Worm (Caenorhabditis elegans) whole organism, L2 larva: ENCODE results near the gene Y55F3BR.11.

Source experiments
- C34F6.9 ChIP-seq: fragments of 150-350 bp; optimal IDR thresholded peaks from 2 replicates; lab custom pipeline; 2014; ENCODE audit warnings: missing biosample characterization, missing genetic modification characterization
- F13H6.1 ChIP-seq: sonication (generic microtip); optimal IDR thresholded peaks from 2 replicates; lab custom pipeline; 2016; ENCODE audit warnings: missing genetic modification characterization, missing compliant biosample characterization
- R02D3.7 ChIP-seq: fragments of 150-350 bp; optimal IDR thresholded peaks from 2 replicates; lab custom pipeline; 2014; ENCODE audit warnings: missing biosample characterization, missing genetic modification characterization
- Y55F3AM.14 ChIP-seq: fragments of 200-800 bp; sonication (Bioruptor generic); optimal IDR thresholded peaks from 2 replicates; lab custom pipeline; 2018; ENCODE audit warnings: mild to moderate bottlenecking, missing genetic modification characterization, missing compliant biosample characterization
- ZK546.5 ChIP-seq: sonication (generic microtip); optimal IDR thresholded peaks from 2 replicates; lab custom pipeline; 2017; ENCODE audit warnings: missing biosample characterization, missing genetic modification characterization
- alr-1 ChIP-seq: fragments of 150-350 bp; optimal IDR thresholded peaks from 2 replicates; lab custom pipeline; 2014; ENCODE audit warnings: missing biosample characterization, missing genetic modification characterization
- aly-2 ChIP-seq: fragments of 150-350 bp; optimal IDR thresholded peaks from 2 replicates; lab custom pipeline; 2014; ENCODE audit warnings: missing biosample characterization, missing genetic modification characterization
- ama-1 ChIP-seq: fragments of 150-350 bp; optimal IDR thresholded peaks from 2 replicates; lab custom pipeline; 2018; ENCODE audit warnings: inconsistent platforms
- blmp-1 ChIP-seq: sonication (generic microtip); optimal IDR thresholded peaks from 2 replicates; lab custom pipeline; 2017; ENCODE audit warnings: missing genetic modification characterization, mild to moderate bottlenecking, missing compliant biosample characterization, antibody characterized with exemption, moderate library complexity; ENCODE audit not compliant: insufficient read depth
- ceh-16 ChIP-seq: fragments of 150-350 bp; optimal IDR thresholded peaks from 2 replicates; lab custom pipeline; 2014; ENCODE audit warnings: missing biosample characterization, missing genetic modification characterization
- ceh-82 ChIP-seq: fragments of 150-350 bp; optimal IDR thresholded peaks from 2 replicates; lab custom pipeline; 2014; ENCODE audit warnings: missing biosample characterization, missing genetic modification characterization
- crh-2 ChIP-seq: sonication (generic microtip); optimal IDR thresholded peaks from 2 replicates; lab custom pipeline; 2017; ENCODE audit warnings: missing biosample characterization, missing genetic modification characterization
- dmd-4 ChIP-seq: sonication (generic microtip); optimal IDR thresholded peaks from 2 replicates; lab custom pipeline; 2017; ENCODE audit warnings: missing biosample characterization, missing genetic modification characterization
- elt-1 ChIP-seq: fragments of 150-350 bp; optimal IDR thresholded peaks from 2 replicates; lab custom pipeline; 2014; ENCODE audit warnings: missing biosample characterization, missing genetic modification characterization
- elt-3 ChIP-seq: sonication (generic microtip); optimal IDR thresholded peaks from 2 replicates; lab custom pipeline; 2017; ENCODE audit warnings: missing biosample characterization, missing genetic modification characterization
- fos-1 ChIP-seq: fragments of 150-350 bp; optimal IDR thresholded peaks from 2 replicates; lab custom pipeline; 2014; ENCODE audit warnings: missing biosample characterization, missing genetic modification characterization
- lin-13 ChIP-seq: fragments of 150-350 bp; optimal IDR thresholded peaks from 2 replicates; lab custom pipeline; 2014; ENCODE audit warnings: missing biosample characterization, missing genetic modification reagents, missing genetic modification characterization
- lin-39 ChIP-seq: fragments of 150-350 bp; optimal IDR thresholded peaks from 2 replicates; lab custom pipeline; 2014; ENCODE audit warnings: missing biosample characterization, missing genetic modification reagents, missing genetic modification characterization
- lsy-2 ChIP-seq, 2 experiments: fragments of 150-350 bp in 1 of 2; sonication (generic microtip) in 1 of 2; optimal IDR thresholded peaks; 2 replicates each; lab custom pipeline; 2014 to 2017; ENCODE audit warnings: missing biosample characterization in 2 of 2, missing genetic modification characterization in 2 of 2
- mab-5 ChIP-seq: fragments of 150-350 bp; optimal IDR thresholded peaks from 2 replicates; lab custom pipeline; 2014; ENCODE audit warnings: missing biosample characterization, missing genetic modification characterization
- mbf-1 ChIP-seq: sonication (generic microtip); optimal IDR thresholded peaks from 2 replicates; lab custom pipeline; 2017; ENCODE audit warnings: missing biosample characterization, missing genetic modification characterization
- mdl-1 ChIP-seq, 2 experiments: fragments of 150-350 bp in 1 of 2; sonication (generic microtip) in 1 of 2; optimal IDR thresholded peaks; 2 replicates each; lab custom pipeline; 2017; ENCODE audit warnings: missing biosample characterization in 2 of 2, missing genetic modification characterization in 2 of 2
- nhr-10 ChIP-seq: sonication (generic microtip); optimal IDR thresholded peaks from 2 replicates; lab custom pipeline; 2017; ENCODE audit warnings: missing biosample characterization, missing genetic modification characterization
- nhr-11 ChIP-seq: fragments of 150-350 bp; optimal IDR thresholded peaks from 2 replicates; lab custom pipeline; 2014; ENCODE audit warnings: missing biosample characterization, missing genetic modification characterization
- nhr-12 ChIP-seq: fragments of 150-350 bp; optimal IDR thresholded peaks from 2 replicates; lab custom pipeline; 2014; ENCODE audit warnings: missing biosample characterization, missing genetic modification characterization
- nhr-129 ChIP-seq: fragments of 150-350 bp; optimal IDR thresholded peaks from 2 replicates; lab custom pipeline; 2014; ENCODE audit warnings: missing biosample characterization, missing genetic modification characterization
- nhr-23 ChIP-seq: fragments of 150-350 bp; optimal IDR thresholded peaks from 2 replicates; lab custom pipeline; 2014; ENCODE audit warnings: missing biosample characterization, missing genetic modification reagents, missing genetic modification characterization
- nhr-237 ChIP-seq: fragments of 150-350 bp; optimal IDR thresholded peaks from 2 replicates; lab custom pipeline; 2014; ENCODE audit warnings: missing biosample characterization, missing genetic modification characterization
- nhr-25 ChIP-seq: fragments of 150-350 bp; sonication (generic microtip); optimal IDR thresholded peaks from 3 replicates; lab custom pipeline; 2014; ENCODE audit warnings: missing biosample characterization, missing genetic modification characterization
- nhr-6 ChIP-seq: fragments of 150-350 bp; optimal IDR thresholded peaks from 2 replicates; lab custom pipeline; 2014; ENCODE audit warnings: missing biosample characterization, missing genetic modification characterization
- nhr-77 ChIP-seq: fragments of 150-350 bp; optimal IDR thresholded peaks from 2 replicates; lab custom pipeline; 2014; ENCODE audit warnings: missing biosample characterization, missing genetic modification characterization
- sem-4 ChIP-seq: fragments of 150-350 bp; optimal IDR thresholded peaks from 2 replicates; lab custom pipeline; 2014; ENCODE audit warnings: missing biosample characterization, missing genetic modification reagents, missing genetic modification characterization
- skn-1 ChIP-seq: sonication (generic microtip); optimal IDR thresholded peaks from 2 replicates; lab custom pipeline; 2017; ENCODE audit warnings: missing biosample characterization, missing genetic modification characterization
- sma-3 ChIP-seq: sonication (generic microtip); optimal IDR thresholded peaks from 2 replicates; lab custom pipeline; 2016; ENCODE audit warnings: missing genetic modification reagents, missing genetic modification characterization, missing compliant biosample characterization
- sma-9 ChIP-seq, 2 experiments: fragments of 150-350 bp in 1 of 2; sonication (generic microtip) in 1 of 2; optimal IDR thresholded peaks; 2 replicates each; lab custom pipeline; 2014 to 2016; ENCODE audit warnings: missing genetic modification characterization in 2 of 2, mild to moderate bottlenecking in 1 of 2, missing biosample characterization in 1 of 2, missing compliant biosample characterization in 1 of 2, missing genetic modification reagents in 1 of 2, moderate library complexity in 1 of 2
- snpc-4 ChIP-seq: fragments of 150-350 bp; optimal IDR thresholded peaks from 2 replicates; lab custom pipeline; 2014; ENCODE audit warnings: missing biosample characterization, missing genetic modification characterization
- unc-39 ChIP-seq: fragments of 150-350 bp; optimal IDR thresholded peaks from 2 replicates; lab custom pipeline; 2014; ENCODE audit warnings: missing biosample characterization, missing genetic modification characterization
- unc-62 ChIP-seq: fragments of 150-350 bp; optimal IDR thresholded peaks from 2 replicates; lab custom pipeline; 2014; ENCODE audit warnings: missing biosample characterization, missing genetic modification reagents, missing genetic modification characterization
- zag-1 ChIP-seq: fragments of 150-350 bp; optimal IDR thresholded peaks from 2 replicates; lab custom pipeline; 2014; ENCODE audit warnings: missing biosample characterization, missing genetic modification characterization
- ztf-1 ChIP-seq: fragments of 200-800 bp; sonication (Bioruptor generic); conservative IDR thresholded peaks from 2 replicates; pipeline ENCODE4 v1.3.6; 2022; ENCODE audit warnings: missing genetic modification characterization, missing compliant biosample characterization
- ztf-11 ChIP-seq: sonication (generic microtip); optimal IDR thresholded peaks from 2 replicates; lab custom pipeline; 2017; ENCODE audit warnings: missing biosample characterization, missing genetic modification characterization
- ztf-4 ChIP-seq: fragments of 150-350 bp; optimal IDR thresholded peaks from 2 replicates; lab custom pipeline; 2014; ENCODE audit warnings: missing biosample characterization, missing genetic modification characterization

Y55F3BR.11 gene

ce11 chrIV:817879-818278 is 37.1 kb upstream of the Y55F3BR.11 start:
- TF ChIP-seq R02D3.7 (tag; lab: Kevin White, UChicago): no peak
- TF ChIP-seq C34F6.9 (tag; lab: Kevin White, UChicago): no peak
- TF ChIP-seq lin-13 (GFP tag; lab: Kevin White, UChicago): no peak
- TF ChIP-seq nhr-23 (tag; lab: Kevin White, UChicago): no peak
- TF ChIP-seq unc-62 (GFP tag; lab: Kevin White, UChicago): no peak
- no peak for TF ChIP-seq mdl-1 (tag; optimal IDR thresholded peaks at IDR 0.05; lab: Kevin White, UChicago)
- no peak for TF ChIP-seq nhr-77 (tag; lab: Kevin White, UChicago)
- TF ChIP-seq dmd-4: no peak
- no peak for TF ChIP-seq aly-2 (tag; lab: Kevin White, UChicago)
- no peak for TF ChIP-seq snpc-4
- no peak for TF ChIP-seq lsy-2 (tag; optimal IDR thresholded peaks at IDR 0.05; lab: Kevin White, UChicago)
- no peak for TF ChIP-seq elt-1 (tag; lab: Kevin White, UChicago)
- no peak for TF ChIP-seq unc-39 (tag; lab: Kevin White, UChicago)
- no peak for TF ChIP-seq Y55F3AM.14 (GFP tag; lab: Kevin White, UChicago)
- TF ChIP-seq, all 48 proteins: peak for 0

DNA sequence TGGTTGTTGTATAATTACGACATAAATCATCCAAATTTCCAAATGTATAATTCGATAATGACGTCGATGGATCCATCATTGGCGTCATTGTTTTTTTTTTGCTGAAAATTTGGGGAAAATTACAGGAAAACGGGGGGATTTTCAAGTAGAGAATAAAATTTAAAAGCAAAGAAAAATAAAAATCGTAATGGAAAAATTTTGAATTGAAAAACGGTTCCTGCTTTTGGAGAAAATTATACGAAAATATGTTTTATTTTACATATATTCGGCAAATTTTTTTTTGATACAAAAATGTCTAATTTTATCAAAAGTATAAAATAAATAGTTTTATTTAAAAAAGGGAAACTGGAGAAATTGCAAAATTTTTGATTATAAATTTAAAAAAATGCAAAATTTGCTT is 30.2 kb upstream of the Y55F3BR.11 start, which contains the start of gene zipt-15:
Gene zipt-15 (minus strand): TSS at position 101 of the 400 bp plus-strand sequence.
- TF ChIP-seq elt-1 (tag; lab: Kevin White, UChicago) (no peak), ceh-82 (tag; lab: Kevin White, UChicago) (no peak), ztf-1 (no peak), skn-1 (tag; lab: Kevin White, UChicago) (no peak), ZK546.5 (no peak), nhr-25 (tag; lab: Kevin White, UChicago) (no peak), nhr-77 (tag; lab: Kevin White, UChicago) (no peak), C34F6.9 (tag; lab: Kevin White, UChicago) (no peak), nhr-12 (no peak), mab-5 (tag; lab: Kevin White, UChicago) (no peak), alr-1 (tag; lab: Kevin White, UChicago) (no peak), ceh-16 (no peak), mdl-1 (tag; optimal IDR thresholded peaks at IDR 0.05; lab: Kevin White, UChicago) (no peak), nhr-11 (no peak), aly-2 (tag; lab: Kevin White, UChicago) (no peak), mbf-1 (tag; lab: Kevin White, UChicago) (no peak), sma-3 (GFP tag; lab: Kevin White, UChicago) (no peak)
- TF ChIP-seq, all 48 proteins: peak for 0

- TF ChIP-seq nhr-23 (tag; lab: Kevin White, UChicago): no peak
- no peak for TF ChIP-seq mdl-1 (tag; optimal IDR thresholded peaks at IDR 0.05; lab: Kevin White, UChicago)
- TF ChIP-seq nhr-6 (tag; lab: Kevin White, UChicago): no peak
- TF ChIP-seq nhr-10 (tag; lab: Kevin White, UChicago): no peak
- TF ChIP-seq nhr-12: no peak
- no peak for TF ChIP-seq alr-1 (tag; lab: Kevin White, UChicago)
- no peak for TF ChIP-seq sma-3 (GFP tag; lab: Kevin White, UChicago)
- TF ChIP-seq ceh-16: no peak
- TF ChIP-seq sma-9 (GFP tag; optimal IDR thresholded peaks at IDR 0.05; lab: Kevin White, UChicago): no peak
- TF ChIP-seq sma-9 (tag; optimal IDR thresholded peaks at IDR 0.05; lab: Kevin White, UChicago): no peak
- TF ChIP-seq, all 48 proteins: peak for 0
Observed at ce11 chrIV:826145-826544, 28.9 kb upstream of the Y55F3BR.11 start.

DNA sequence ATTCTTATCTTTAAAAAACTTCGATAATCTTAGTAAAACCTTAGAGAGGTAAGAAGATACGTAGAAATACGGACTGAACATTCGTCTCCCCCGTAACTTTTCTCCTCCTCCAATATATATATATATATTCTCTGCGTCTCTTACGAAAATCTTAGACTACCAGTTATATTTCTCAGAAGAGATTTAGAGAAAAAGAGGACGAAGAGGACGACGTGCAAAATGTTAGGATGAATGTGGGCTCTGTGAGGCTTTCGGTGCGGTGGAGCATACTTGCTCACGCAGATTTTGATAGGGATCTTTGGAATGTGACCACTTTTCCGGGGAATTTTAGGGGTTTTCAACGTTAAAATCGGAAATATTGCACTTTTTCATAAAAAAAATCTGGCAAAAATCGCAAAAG is 26.6 kb upstream of the Y55F3BR.11 start:
- TF ChIP-seq crh-2 (tag; lab: Kevin White, UChicago): peak; percentile 81
- peak; percentile 76 for TF ChIP-seq sem-4 (tag; lab: Kevin White, UChicago)
- peak; percentile 46 to 49 for TF ChIP-seq mdl-1 (tag; optimal IDR thresholded peaks at IDR 0.05; lab: Kevin White, UChicago)
- no peak for TF ChIP-seq nhr-11
- peak; percentile 64 for TF ChIP-seq F13H6.1 (tag; lab: Kevin White, UChicago)
- TF ChIP-seq nhr-237 (tag; lab: Kevin White, UChicago): no peak
- peak; percentile 1 for TF ChIP-seq ceh-16
- peak; percentile 74 for TF ChIP-seq nhr-129 (tag; lab: Kevin White, UChicago)
- TF ChIP-seq elt-1 (tag; lab: Kevin White, UChicago): no peak
- TF ChIP-seq C34F6.9 (tag; lab: Kevin White, UChicago): peak; percentile 96
- TF ChIP-seq ztf-11 (tag; lab: Kevin White, UChicago): no peak
- TF ChIP-seq sma-9 (GFP tag; optimal IDR thresholded peaks at IDR 0.05; lab: Kevin White, UChicago): no peak
- TF ChIP-seq sma-9 (tag; optimal IDR thresholded peaks at IDR 0.05; lab: Kevin White, UChicago): no peak
- TF ChIP-seq lin-39 (tag; lab: Kevin White, UChicago): no peak
- TF ChIP-seq R02D3.7 (tag; lab: Kevin White, UChicago): no peak
- TF ChIP-seq snpc-4: peak; percentile 84
- TF ChIP-seq zag-1: peak; percentile 75
- TF ChIP-seq fos-1: peak; percentile 46
- TF ChIP-seq unc-39 (tag; lab: Kevin White, UChicago): no peak
- TF ChIP-seq ama-1: peak; percentile 24
- no peak for TF ChIP-seq nhr-23 (tag; lab: Kevin White, UChicago)
- peak; percentile 33 for TF ChIP-seq skn-1 (tag; lab: Kevin White, UChicago)
- TF ChIP-seq nhr-10 (tag; lab: Kevin White, UChicago): no peak
- no peak for TF ChIP-seq ceh-82 (tag; lab: Kevin White, UChicago)
- TF ChIP-seq ZK546.5: no peak
- TF ChIP-seq nhr-12: no peak
- TF ChIP-seq ztf-4 (tag; lab: Kevin White, UChicago): no peak
- TF ChIP-seq nhr-25 (tag; lab: Kevin White, UChicago): peak; percentile 63
- TF ChIP-seq elt-3 (tag; lab: Kevin White, UChicago): no peak
- TF ChIP-seq sma-3 (GFP tag; lab: Kevin White, UChicago): no peak
- TF ChIP-seq unc-62 (GFP tag; lab: Kevin White, UChicago): no peak
- no peak for TF ChIP-seq alr-1 (tag; lab: Kevin White, UChicago)
- no peak for TF ChIP-seq blmp-1 (tag; lab: Kevin White, UChicago)
- TF ChIP-seq ztf-1: no peak
- peak; percentile 65 to 88 for TF ChIP-seq lsy-2 (tag; optimal IDR thresholded peaks at IDR 0.05; lab: Kevin White, UChicago)
- peak; percentile 35 for TF ChIP-seq nhr-6 (tag; lab: Kevin White, UChicago)
